Worm (Caenorhabditis elegans): ENCODE data around the gene amt-2.

amt-2 gene

DNA sequence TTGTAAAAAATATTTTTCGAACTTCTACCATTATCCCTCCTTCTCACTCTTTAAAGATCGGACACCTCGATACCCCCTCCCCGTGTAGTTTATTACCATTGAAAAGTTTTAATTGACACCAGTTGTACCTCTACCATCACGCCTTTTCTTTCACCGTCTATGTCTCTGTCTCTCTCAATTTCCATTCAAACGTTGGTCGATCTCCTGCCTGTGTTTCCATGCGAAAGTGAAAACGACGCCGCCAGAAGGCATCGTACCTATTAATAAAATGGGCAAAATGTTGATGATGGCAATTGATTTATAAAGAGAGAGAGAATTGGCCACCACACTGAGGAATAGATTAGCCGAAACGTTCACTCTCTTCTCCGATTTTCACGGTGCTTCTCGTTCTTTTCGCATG lies 29.0 kb upstream of the amt-2 start (continued):
- TF ChIP-seq spr-1 (tag; optimal IDR thresholded peaks at IDR 0.05), result no peak
- TF ChIP-seq ceh-62 (tag; optimal IDR thresholded peaks at IDR 0.05), result no peak
- TF ChIP-seq T26A8.4 (GFP tag; IDR thresholded peaks at IDR 0.05), result no peak
- no peak for TF ChIP-seq jun-1 (tag; optimal IDR thresholded peaks at IDR 0.05)
- no peak for TF ChIP-seq ztf-11 (tag; optimal IDR thresholded peaks at IDR 0.05)
- no peak for TF ChIP-seq nhr-42 (GFP tag; IDR thresholded peaks at IDR 0.05)
- no peak for TF ChIP-seq skn-1 (tag; optimal IDR thresholded peaks at IDR 0.05)
- no peak for TF ChIP-seq fkh-10 (GFP tag; optimal IDR thresholded peaks at IDR 0.05)
- no peak for TF ChIP-seq unc-62 (GFP tag; optimal IDR thresholded peaks at IDR 0.05 in 1 of 2)
- no peak for TF ChIP-seq unc-62 (tag; optimal IDR thresholded peaks at IDR 0.05)
- TF ChIP-seq lsy-2 (tag; optimal IDR thresholded peaks at IDR 0.05), result no peak
- TF ChIP-seq mxl-3 (GFP tag; optimal IDR thresholded peaks at IDR 0.05), result peak; percentile 1
- no peak for TF ChIP-seq dmd-6 (GFP tag; IDR thresholded peaks at IDR 0.05)
- TF ChIP-seq arid-1 (GFP tag; conservative IDR thresholded peaks at IDR 0.05), result no peak
- TF ChIP-seq mep-1 (tag; optimal IDR thresholded peaks at IDR 0.05), result peak; percentile 24
- TF ChIP-seq madf-9 (GFP tag; conservative IDR thresholded peaks at IDR 0.05), result no peak
- TF ChIP-seq Y75B8A.6 (GFP tag; IDR thresholded peaks at IDR 0.05), result no peak
- no peak for TF ChIP-seq daf-19 (GFP tag; conservative IDR thresholded peaks at IDR 0.05)
- no peak for TF ChIP-seq ceh-32 (tag; optimal IDR thresholded peaks at IDR 0.05; ENCODE audit: poor library complexity)
- no peak for TF ChIP-seq hmg-1.1 (GFP tag; IDR thresholded peaks at IDR 0.05)
- TF ChIP-seq nhr-77 (tag; optimal IDR thresholded peaks at IDR 0.05), result no peak
- TF ChIP-seq nhr-25 (tag; optimal IDR thresholded peaks at IDR 0.05; ENCODE audit: borderline replicate concordance, insufficient read depth), result peak; percentile 6
- TF ChIP-seq lin-39 (tag; optimal IDR thresholded peaks at IDR 0.05), result no peak
- TF ChIP-seq rbr-2 (tag; optimal IDR thresholded peaks at IDR 0.05), result no peak
- no peak for TF ChIP-seq fos-1 (tag; optimal IDR thresholded peaks at IDR 0.05)
- no peak for TF ChIP-seq ztf-7 (tag; optimal IDR thresholded peaks at IDR 0.05)
- TF ChIP-seq dve-1 (tag; optimal IDR thresholded peaks at IDR 0.05; ENCODE audit: insufficient read depth), result peak; percentile 19
- peak in 1 of 2 experiments; percentile 17 for TF ChIP-seq mdl-1 (tag; optimal IDR thresholded peaks at IDR 0.05)
- TF ChIP-seq cey-2 (tag; optimal IDR thresholded peaks at IDR 0.05; ENCODE audit: borderline replicate concordance, insufficient read depth), result no peak
- no peak for TF ChIP-seq nhr-41 (GFP tag; IDR thresholded peaks at IDR 0.05)
- TF ChIP-seq lin-15B (tag; optimal IDR thresholded peaks at IDR 0.05), result no peak
- TF ChIP-seq hlh-11 (tag; optimal IDR thresholded peaks at IDR 0.05), result peak; percentile 19
- no peak for TF ChIP-seq duxl-1 (tag; optimal IDR thresholded peaks at IDR 0.05; ENCODE audit: poor library complexity)
- TF ChIP-seq ZK337.2 (GFP tag; IDR thresholded peaks at IDR 0.05), result no peak
- no peak for TF ChIP-seq tag-97 (GFP tag; IDR thresholded peaks at IDR 0.05)
- no peak for TF ChIP-seq lin-29 (GFP tag; IDR thresholded peaks at IDR 0.05)
- TF ChIP-seq Y105C5A.15 (GFP tag; IDR thresholded peaks at IDR 0.05), result no peak
- no peak for TF ChIP-seq F37D6.2 (tag; optimal IDR thresholded peaks at IDR 0.05)
- TF ChIP-seq set-16 (GFP tag; IDR thresholded peaks at IDR 0.05), result no peak

DNA sequence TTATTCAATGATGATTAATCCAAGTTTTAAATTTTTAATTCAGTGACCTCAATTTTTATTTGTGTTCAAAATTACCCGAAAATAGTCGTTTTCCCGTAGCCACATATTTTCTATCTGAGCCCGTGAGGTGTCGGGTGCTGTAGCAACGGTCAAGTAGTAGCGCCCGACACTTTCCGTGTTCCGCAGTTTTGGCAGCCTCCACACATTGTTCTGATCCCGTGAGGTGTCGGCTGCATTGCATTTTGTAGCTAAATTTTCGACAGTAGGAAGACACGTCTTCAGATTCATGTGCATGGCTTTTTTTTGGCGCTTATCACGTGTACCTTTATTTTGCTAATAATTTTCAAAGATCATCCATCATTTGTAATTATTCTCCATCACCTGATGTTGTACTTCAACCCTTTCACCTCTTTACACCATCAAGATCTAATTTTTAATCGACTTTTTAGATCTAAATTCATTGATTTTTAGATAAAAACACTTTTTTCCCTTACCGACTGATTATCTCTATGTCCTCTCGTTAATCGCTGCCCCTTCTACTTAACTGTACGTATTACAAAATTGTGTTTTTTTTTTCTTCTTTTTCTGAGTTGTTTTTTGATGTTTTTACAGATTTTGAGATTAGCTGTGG lies 28.4 kb upstream of the amt-2 start:
- TF ChIP-seq lin-1 (GFP tag; IDR thresholded peaks at IDR 0.05) (no peak), aha-1 (tag) (peak; percentile 5), mep-1 (tag; optimal IDR thresholded peaks at IDR 0.05) (no peak)

All from whole organism, L4 larva.